Worm (Caenorhabditis elegans) whole organism, L4 larva: ENCODE results near the gene ugt-22.
"Not testable (repeated sequence)": the region's sequence is repeated elsewhere in the genome, so short reads cannot be mapped to it uniquely, and the experiment has no call there.

Experiments
- F49E8.2 ChIP-seq: sonication (generic microtip); optimal IDR thresholded peaks from 2 replicates; lab custom pipeline; 2016; ENCODE audit warnings: missing compliant biosample characterization, mild to moderate bottlenecking, missing genetic modification characterization, borderline replicate concordance
- Y48G9A.11 ChIP-seq: fragments of 200-800 bp; sonication (Bioruptor generic); IDR thresholded peaks from 2 replicates; pipeline ENCODE4 v1.3.6; 2022; ENCODE audit warnings: missing genetic modification reagents, missing genetic modification characterization, missing compliant biosample characterization
- aha-1 ChIP-seq: fragments of 150-350 bp; peaks from one replicate; lab custom pipeline; 2014; ENCODE audit warnings: missing biosample characterization, missing genetic modification characterization
- arid-1 ChIP-seq: fragments of 200-800 bp; sonication (Bioruptor generic); conservative IDR thresholded peaks from 2 replicates; pipeline ENCODE4 v1.3.6; 2022; ENCODE audit warnings: missing genetic modification reagents, missing genetic modification characterization, missing compliant biosample characterization
- ctbp-1 ChIP-seq: fragments of 200-800 bp; sonication (Bioruptor generic); IDR thresholded peaks from 2 replicates; pipeline ENCODE4 v1.3.6; 2022; ENCODE audit warnings: missing genetic modification reagents, missing genetic modification characterization, missing compliant biosample characterization
- daf-16 ChIP-seq, 3 experiments: sonication (generic microtip); optimal IDR thresholded peaks; 2 replicates each; lab custom pipeline; 2016 to 2017; ENCODE audit warnings: missing genetic modification characterization in 3 of 3, missing genetic modification reagents in 3 of 3, mild to moderate bottlenecking in 2 of 3, missing compliant biosample characterization in 2 of 3, missing biosample characterization in 1 of 3, moderate library complexity in 1 of 3
- dmd-6 ChIP-seq: fragments of 200-800 bp; sonication (Bioruptor generic); IDR thresholded peaks from 2 replicates; pipeline ENCODE4 v1.3.6; 2022; ENCODE audit warnings: missing genetic modification reagents, missing genetic modification characterization, missing compliant biosample characterization
- dve-1 ChIP-seq: sonication (generic microtip); optimal IDR thresholded peaks from 2 replicates; lab custom pipeline; 2017; ENCODE audit warnings: antibody characterized with exemption, mild to moderate bottlenecking, missing genetic modification characterization, missing compliant biosample characterization; ENCODE audit not compliant: insufficient read depth
- egl-27 ChIP-seq: sonication (generic microtip); optimal IDR thresholded peaks from 3 replicates; lab custom pipeline; 2017; ENCODE audit warnings: missing biosample characterization, missing genetic modification reagents, missing genetic modification characterization
- fkh-10 ChIP-seq: fragments of 150-350 bp; optimal IDR thresholded peaks from 2 replicates; lab custom pipeline; 2014; ENCODE audit warnings: missing biosample characterization, missing genetic modification reagents, missing genetic modification characterization
- gei-8 ChIP-seq: fragments of 200-800 bp; sonication (Bioruptor generic); optimal IDR thresholded peaks from 2 replicates; lab custom pipeline; 2018; ENCODE audit warnings: mild to moderate bottlenecking, missing genetic modification characterization, missing compliant biosample characterization
- hlh-11 ChIP-seq: fragments of 200-800 bp; sonication (Bioruptor generic); optimal IDR thresholded peaks from 2 replicates; lab custom pipeline; 2018; ENCODE audit warnings: mild to moderate bottlenecking, missing genetic modification characterization, missing compliant biosample characterization
- lin-29 ChIP-seq: fragments of 200-800 bp; sonication (Bioruptor generic); IDR thresholded peaks from 2 replicates; pipeline ENCODE4 v1.3.6; 2022; ENCODE audit warnings: missing genetic modification reagents, missing genetic modification characterization, missing compliant biosample characterization
- lir-3 ChIP-seq: sonication (generic microtip); optimal IDR thresholded peaks from 2 replicates; lab custom pipeline; 2016; ENCODE audit warnings: mild to moderate bottlenecking, missing genetic modification characterization, missing compliant biosample characterization
- madf-9 ChIP-seq: fragments of 200-800 bp; sonication (Bioruptor generic); conservative IDR thresholded peaks from 2 replicates; pipeline ENCODE4 v1.3.6; 2022; ENCODE audit warnings: missing genetic modification reagents, missing genetic modification characterization, missing compliant biosample characterization
- mdt-29 ChIP-seq: fragments of 200-800 bp; sonication (Bioruptor generic); IDR thresholded peaks from 2 replicates; pipeline ENCODE4 v1.3.6; 2022; ENCODE audit warnings: missing genetic modification reagents, missing genetic modification characterization, missing compliant biosample characterization
- nhr-237 ChIP-seq: sonication (generic microtip); optimal IDR thresholded peaks from 2 replicates; lab custom pipeline; 2017; ENCODE audit warnings: missing biosample characterization, missing genetic modification characterization
- nhr-25 ChIP-seq: sonication (generic microtip); optimal IDR thresholded peaks from 2 replicates; lab custom pipeline; 2017; ENCODE audit warnings: missing genetic modification characterization, mild to moderate bottlenecking, missing compliant biosample characterization, antibody characterized with exemption, moderate library complexity, borderline replicate concordance; ENCODE audit not compliant: insufficient read depth
- nhr-28 ChIP-seq: fragments of 150-350 bp; optimal IDR thresholded peaks from 2 replicates; lab custom pipeline; 2014; ENCODE audit warnings: missing biosample characterization, missing genetic modification characterization
- nhr-77 ChIP-seq: fragments of 150-350 bp; optimal IDR thresholded peaks from 2 replicates; lab custom pipeline; 2014; ENCODE audit warnings: missing biosample characterization, missing genetic modification characterization
- pqm-1 ChIP-seq: sonication (generic microtip); optimal IDR thresholded peaks from 2 replicates; lab custom pipeline; 2017; ENCODE audit warnings: missing biosample characterization, missing genetic modification characterization
- saeg-2 ChIP-seq: fragments of 200-800 bp; sonication (Bioruptor generic); IDR thresholded peaks from 2 replicates; pipeline ENCODE4 v1.3.6; 2022; ENCODE audit warnings: missing genetic modification reagents, missing genetic modification characterization, missing compliant biosample characterization
- set-16 ChIP-seq: fragments of 200-800 bp; sonication (Bioruptor generic); IDR thresholded peaks from 2 replicates; pipeline ENCODE4 v1.3.6; 2022; ENCODE audit warnings: missing genetic modification reagents, missing genetic modification characterization, missing compliant biosample characterization
- snpc-1.2 ChIP-seq: fragments of 200-800 bp; sonication (Bioruptor generic); IDR thresholded peaks from 2 replicates; pipeline ENCODE4 v1.3.6; 2022; ENCODE audit warnings: missing genetic modification reagents, missing genetic modification characterization, missing compliant biosample characterization
- snpc-4 ChIP-seq: fragments of 150-350 bp; optimal IDR thresholded peaks from 2 replicates; lab custom pipeline; 2014; ENCODE audit warnings: missing biosample characterization, missing genetic modification characterization
- spr-1 ChIP-seq: sonication (generic microtip); optimal IDR thresholded peaks from 2 replicates; lab custom pipeline; 2016; ENCODE audit warnings: mild to moderate bottlenecking, missing genetic modification characterization, missing compliant biosample characterization
- spr-3 ChIP-seq: fragments of 200-800 bp; sonication (Bioruptor generic); optimal IDR thresholded peaks from 2 replicates; lab custom pipeline; 2018; ENCODE audit warnings: mild to moderate bottlenecking, missing genetic modification characterization, missing compliant biosample characterization
- tag-97 ChIP-seq: fragments of 200-800 bp; sonication (Bioruptor generic); IDR thresholded peaks from 2 replicates; pipeline ENCODE4 v1.3.6; 2022; ENCODE audit warnings: missing genetic modification characterization, missing compliant biosample characterization
- tra-1 ChIP-seq: fragments of 200-800 bp; sonication (Bioruptor generic); IDR thresholded peaks from 2 replicates; pipeline ENCODE4 v1.3.6; 2022; ENCODE audit warnings: missing genetic modification reagents, missing genetic modification characterization, missing compliant biosample characterization
- zfp-2 ChIP-seq: sonication (generic microtip); optimal IDR thresholded peaks from 2 replicates; lab custom pipeline; 2016; ENCODE audit warnings: mild to moderate bottlenecking, missing genetic modification characterization, missing compliant biosample characterization
- zfp-3 ChIP-seq: fragments of 200-800 bp; sonication (Bioruptor generic); conservative IDR thresholded peaks from 2 replicates; pipeline ENCODE4 v1.3.6; 2022; ENCODE audit warnings: missing genetic modification reagents, missing genetic modification characterization, missing compliant biosample characterization
- zip-2 ChIP-seq: fragments of 150-350 bp; optimal IDR thresholded peaks from 2 replicates; lab custom pipeline; 2014; ENCODE audit warnings: missing biosample characterization, missing genetic modification characterization
- ztf-7 ChIP-seq: fragments of 150-350 bp; optimal IDR thresholded peaks from 2 replicates; lab custom pipeline; 2014; ENCODE audit warnings: missing biosample characterization, missing genetic modification characterization

Gene ugt-22

DNA sequence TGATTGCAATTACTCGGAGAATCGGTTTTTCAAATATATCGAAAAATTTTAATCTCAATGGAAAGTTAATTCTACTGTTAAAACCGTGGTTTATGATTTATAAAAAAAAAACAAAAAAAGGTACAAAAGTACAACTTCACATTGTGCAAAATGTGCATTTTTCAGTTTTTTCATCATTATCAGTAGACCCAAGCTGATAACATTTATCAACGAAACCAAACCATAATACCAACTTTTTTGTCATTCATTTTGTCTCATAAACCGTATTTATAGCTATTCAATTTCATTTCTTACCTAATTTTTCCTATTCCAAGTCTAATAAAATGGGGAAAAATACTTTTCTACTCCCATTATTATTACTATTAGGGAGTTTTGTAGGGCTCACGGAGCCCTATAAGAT lies at the start of gene ugt-22:
Gene ugt-22 (plus strand): TSS at position 234 of the 400 bp plus-strand sequence.
- peak; percentile 83 for TF ChIP-seq pqm-1 (tag; lab: Kevin White, UChicago)
- no peak for TF ChIP-seq egl-27 (tag; lab: Kevin White, UChicago)
- no peak for TF ChIP-seq nhr-25 (tag; lab: Kevin White, UChicago)
- no peak for TF ChIP-seq zfp-2 (tag; lab: Kevin White, UChicago)
- no peak for TF ChIP-seq daf-16 (GFP tag; optimal IDR thresholded peaks at IDR 0.05; lab: Kevin White, UChicago)
- TF ChIP-seq daf-16 (tag; optimal IDR thresholded peaks at IDR 0.05; lab: Kevin White, UChicago): peak; percentile 47
- TF ChIP-seq nhr-77 (tag; lab: Kevin White, UChicago): peak; percentile 5
- peak; percentile 50 for TF ChIP-seq dmd-6 (GFP tag; lab: Robert Waterston, UW)
- TF ChIP-seq dve-1 (tag; lab: Kevin White, UChicago): peak; percentile 37
- peak; percentile 31 for TF ChIP-seq ztf-7 (tag; lab: Kevin White, UChicago)
- TF ChIP-seq, all 104 proteins: peak for 6

ce11 chrIV:13591645-13592044 lies 47.4 kb upstream of the ugt-22 start, which contains the start of gene tsp-5:
Gene tsp-5 (minus strand): TSS chrIV:13591745.
- no peak for TF ChIP-seq mdt-29
- peak; percentile 33 for TF ChIP-seq aha-1 (tag; lab: Kevin White, UChicago)

DNA sequence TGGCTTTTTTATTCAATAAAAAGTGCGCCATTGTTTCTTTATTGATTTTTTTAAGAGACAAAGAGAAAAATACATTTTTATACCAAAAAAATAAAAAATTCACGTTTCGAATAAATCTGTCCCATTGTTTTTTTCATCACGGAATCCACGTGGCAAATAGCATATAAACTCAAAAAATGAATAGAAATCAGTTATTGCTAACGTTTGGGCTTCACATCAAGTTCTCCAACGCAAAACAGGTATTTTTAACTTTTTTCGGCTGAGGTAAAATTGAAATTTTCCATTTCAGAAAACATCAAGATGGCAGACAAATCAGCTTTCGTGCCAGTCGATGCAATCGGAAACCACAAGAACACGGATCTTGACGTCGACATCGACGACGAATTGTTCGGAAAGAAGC lies 45.7 kb upstream of the ugt-22 start, which contains the start of gene Y45F10B.3:
Gene Y45F10B.3 (plus strand): TSS at position 301 of the 400 bp plus-strand sequence.
- TF ChIP-seq zip-2 (no peak), ctbp-1 (GFP tag; lab: Robert Waterston, UW) (no peak), zfp-3 (GFP tag; lab: Robert Waterston, UW) (no peak)

DNA sequence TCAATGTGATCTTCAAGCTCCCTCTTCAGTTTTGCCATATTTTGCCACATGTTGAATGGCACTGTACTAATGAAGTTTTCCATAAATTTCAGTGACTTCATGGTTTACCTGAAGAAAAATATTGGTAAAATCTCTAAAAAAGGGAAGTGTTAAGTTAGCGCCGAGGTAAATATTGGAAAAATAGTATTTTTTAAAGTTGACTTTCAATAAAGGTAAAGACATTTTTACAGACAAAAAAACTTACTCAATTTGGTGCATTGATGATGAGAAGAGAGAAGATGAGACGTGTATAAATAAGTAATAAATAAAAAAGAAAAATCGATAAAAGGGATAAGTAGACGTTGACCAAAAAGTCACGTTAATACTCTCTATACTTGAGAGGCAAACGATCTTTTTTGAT lies 41.2 kb upstream of the ugt-22 start, which contains the start of gene Y45F10B.9:
Gene Y45F10B.9 (minus strand): TSS at position 101 of the 400 bp plus-strand sequence.
- not testable (repeated sequence) for TF ChIP-seq zfp-3 (GFP tag; lab: Robert Waterston, UW); lin-29 (GFP tag; lab: Robert Waterston, UW); set-16

- TF ChIP-seq Y48G9A.11: no peak
- peak; percentile 98 for TF ChIP-seq snpc-1.2 (GFP tag; lab: Robert Waterston, UW)
- peak; percentile 50 for TF ChIP-seq snpc-4 (tag; lab: Kevin White, UChicago)
- 0 out of 2 replicates have a peak, but pooled peaks have one; percentile 40 for TF ChIP-seq mdt-29
- TF ChIP-seq, all 104 proteins: peak for 3
These were observed 38.4 kb upstream of the ugt-22 start for ce11 chrIV:13600643-13601042.

DNA sequence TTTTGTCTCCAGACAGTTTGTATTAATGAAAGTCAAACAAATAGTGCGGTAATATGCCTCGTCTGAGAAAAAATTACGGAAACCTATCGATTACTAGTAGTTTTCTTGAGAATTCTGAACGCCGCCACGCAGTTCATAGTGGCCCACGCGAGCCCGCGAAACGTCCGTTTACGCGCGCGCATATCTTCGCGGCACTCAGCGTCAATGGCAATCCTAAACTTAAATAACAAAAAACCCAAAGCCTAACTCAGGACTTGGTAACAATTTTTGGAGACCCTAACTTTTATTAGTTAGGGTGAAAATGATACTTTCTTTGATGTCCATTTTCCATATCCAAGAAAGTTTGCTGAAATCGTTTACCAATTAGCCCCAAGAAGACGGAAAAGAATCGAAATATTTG lies 37.6 kb upstream of the ugt-22 start:
- TF ChIP-seq Y48G9A.11 (0 out of 2 replicates have a peak, but pooled peaks have one; percentile 15), mdt-29 (peak; percentile 69; the same call in 1 of the 2 replicates), snpc-1.2 (GFP tag; lab: Robert Waterston, UW) (peak; percentile 97), F49E8.2 (tag; lab: Kevin White, UChicago) (peak; percentile 53), fkh-10 (GFP tag; lab: Kevin White, UChicago) (no peak)

DNA sequence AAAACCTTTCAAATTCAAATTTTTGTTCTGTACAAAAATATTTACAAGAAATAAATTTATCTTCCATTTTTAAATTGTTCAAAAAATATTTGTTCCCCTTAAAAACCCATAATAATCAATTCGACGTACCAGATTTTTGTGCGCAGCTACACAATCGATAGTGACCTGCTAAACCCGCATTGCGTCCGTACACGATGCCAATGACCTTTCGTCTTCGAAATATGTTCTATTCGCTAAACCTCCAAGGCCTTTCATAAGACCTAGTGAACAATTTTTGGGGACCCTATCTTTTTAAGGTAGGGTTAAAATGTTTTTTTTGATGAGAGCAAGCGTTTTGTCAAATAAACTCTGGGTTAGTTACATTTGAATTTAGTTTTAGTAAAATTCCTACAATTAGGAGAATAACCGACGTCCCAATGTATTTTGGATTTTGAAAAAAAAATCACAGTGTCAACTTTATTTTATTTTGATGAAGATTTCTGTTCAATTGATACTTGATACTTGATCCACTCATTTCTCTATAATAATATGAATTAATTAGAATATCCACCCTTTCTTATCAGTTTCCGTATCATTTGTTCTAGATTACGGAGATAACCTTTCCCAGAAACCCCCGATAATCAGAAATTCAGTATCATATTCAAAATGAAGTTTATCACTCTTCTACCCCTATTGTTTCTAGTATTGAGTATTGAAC lies 36.9 kb upstream of the ugt-22 start, which contains the start of gene Y45F10B.59:
Gene Y45F10B.59 (plus strand): TSS at position 647 of the 697 bp plus-strand sequence.
- TF ChIP-seq snpc-1.2 (GFP tag; lab: Robert Waterston, UW) (peak; percentile 91), spr-1 (tag; lab: Kevin White, UChicago) (no peak)

DNA sequence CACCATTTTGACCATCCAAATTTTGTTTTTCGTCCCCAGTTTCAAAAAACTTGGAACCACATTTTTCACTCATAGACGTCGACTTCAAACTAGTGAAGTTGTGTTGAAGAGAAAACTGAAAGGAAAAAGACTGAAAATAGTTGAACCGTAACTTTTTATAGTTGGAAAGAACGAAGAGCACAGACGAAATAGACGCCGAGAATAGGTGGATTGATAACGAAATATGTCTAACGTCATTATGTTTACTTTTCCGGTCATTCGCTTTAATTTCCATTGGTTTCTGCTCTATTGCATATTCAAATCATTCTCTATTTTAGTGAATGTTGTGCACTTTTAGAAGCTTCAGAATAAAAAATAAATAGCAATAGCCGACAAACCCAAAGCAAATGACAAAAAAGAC lies 29.3 kb upstream of the ugt-22 start, which contains the start of gene C08F11.13:
Gene C08F11.13 (minus strand): TSS at position 138 of the 400 bp plus-strand sequence.
- TF ChIP-seq tra-1 (no peak), arid-1 (GFP tag; lab: Robert Waterston, UW) (no peak), saeg-2 (no peak), fkh-10 (GFP tag; lab: Kevin White, UChicago) (no peak), spr-3 (GFP tag; lab: Kevin White, UChicago) (no peak), nhr-237 (no peak), lir-3 (tag; lab: Kevin White, UChicago) (no peak), madf-9 (no peak), nhr-28 (tag; lab: Kevin White, UChicago) (peak; percentile 59), gei-8 (no peak), nhr-77 (tag; lab: Kevin White, UChicago) (peak; percentile 7), dve-1 (tag; lab: Kevin White, UChicago) (peak; percentile 44), tag-97 (GFP tag; lab: Robert Waterston, UW) (no peak), pqm-1 (tag; lab: Kevin White, UChicago) (peak; percentile 23), hlh-11 (tag; lab: Kevin White, UChicago) (no peak)
